Fruit fly (Drosophila melanogaster) whole organism, prepupa: ENCODE measurements around the gene Alg10.

ENCODE experiments used
- Blimp-1 ChIP-seq: fragments of 200-800 bp; sonication (Bioruptor generic); optimal IDR thresholded peaks from 3 replicates; lab custom pipeline; 2017; ENCODE audit warnings: missing biosample characterization, missing genetic modification characterization, mild to moderate bottlenecking, moderate library complexity, missing genetic modification reagents
- CG10631 ChIP-seq: fragments of 200-800 bp; sonication (Bioruptor generic); optimal IDR thresholded peaks from 2 replicates; lab custom pipeline; 2016; ENCODE audit warnings: missing biosample characterization, missing genetic modification characterization
- CG10669 ChIP-seq: fragments of 200-800 bp; sonication (Bioruptor generic); optimal IDR thresholded peaks from 3 replicates; lab custom pipeline; 2018; ENCODE audit warnings: missing biosample characterization, mild to moderate bottlenecking, missing genetic modification characterization, moderate library complexity
- CG11902 ChIP-seq: fragments of 200-800 bp; sonication (Bioruptor generic); optimal IDR thresholded peaks from 3 replicates; lab custom pipeline; 2016; ENCODE audit warnings: missing biosample characterization, missing genetic modification characterization
- CG15336 ChIP-seq: fragments of 200-800 bp; sonication (Bioruptor generic); IDR thresholded peaks from 2 replicates; pipeline ENCODE4 v1.3.6; 2022; ENCODE audit warnings: missing biosample characterization, missing genetic modification characterization
- CG1621 ChIP-seq: fragments of 200-800 bp; sonication (Bioruptor generic); optimal IDR thresholded peaks from 3 replicates; lab custom pipeline; 2018; ENCODE audit warnings: missing biosample characterization, mild to moderate bottlenecking, missing genetic modification characterization
- CG3032 ChIP-seq: fragments of 200-800 bp; optimal IDR thresholded peaks from 2 replicates; lab custom pipeline; 2019; ENCODE audit warnings: missing biosample characterization, mild to moderate bottlenecking, missing genetic modification characterization, moderate library complexity
- CG31627 ChIP-seq: fragments of 200-800 bp; sonication (Bioruptor generic); optimal IDR thresholded peaks from 3 replicates; lab custom pipeline; 2016; ENCODE audit warnings: missing biosample characterization, missing genetic modification characterization
- CG32006 ChIP-seq: fragments of 200-800 bp; sonication (Bioruptor generic); optimal IDR thresholded peaks from 3 replicates; lab custom pipeline; 2017; ENCODE audit warnings: missing biosample characterization, mild to moderate bottlenecking, missing genetic modification characterization
- CG34406 ChIP-seq: fragments of 200-800 bp; sonication (Bioruptor generic); optimal IDR thresholded peaks from 3 replicates; lab custom pipeline; 2016; ENCODE audit warnings: missing biosample characterization, missing genetic modification characterization
- CG6163 ChIP-seq: fragments of 200-800 bp; sonication (Bioruptor generic); IDR thresholded peaks from 3 replicates; pipeline ENCODE4 v1.3.6; 2022; ENCODE audit warnings: missing biosample characterization, missing genetic modification characterization
- CG6276 ChIP-seq: fragments of 200-800 bp; sonication (Bioruptor generic); optimal IDR thresholded peaks from 2 replicates; lab custom pipeline; 2017; ENCODE audit warnings: missing biosample characterization, mild to moderate bottlenecking, missing genetic modification characterization
- CG6792 ChIP-seq: fragments of 200-800 bp; sonication (Bioruptor generic); optimal IDR thresholded peaks from 3 replicates; lab custom pipeline; 2016; ENCODE audit warnings: missing biosample characterization, missing genetic modification characterization
- CG6808 ChIP-seq: fragments of 200-800 bp; sonication (Bioruptor generic); optimal IDR thresholded peaks from 3 replicates; lab custom pipeline; 2017; ENCODE audit warnings: missing biosample characterization, missing genetic modification characterization, mild to moderate bottlenecking, moderate library complexity, missing genetic modification reagents
- CG6854 ChIP-seq: fragments of 200-800 bp; sonication (Bioruptor generic); optimal IDR thresholded peaks from 2 replicates; lab custom pipeline; 2017; ENCODE audit warnings: missing biosample characterization, mild to moderate bottlenecking, missing genetic modification characterization
- CG7368 ChIP-seq: fragments of 200-800 bp; sonication (Bioruptor generic); optimal IDR thresholded peaks from 3 replicates; lab custom pipeline; 2016; ENCODE audit warnings: missing biosample characterization, missing genetic modification characterization
- CG8319 ChIP-seq: fragments of 200-800 bp; sonication (Bioruptor generic); optimal IDR thresholded peaks from 3 replicates; lab custom pipeline; 2016; ENCODE audit warnings: missing biosample characterization, missing genetic modification characterization
- CG8632 ChIP-seq: fragments of 200-800 bp; sonication (Bioruptor generic); optimal IDR thresholded peaks from 3 replicates; lab custom pipeline; 2016; ENCODE audit warnings: missing biosample characterization, missing genetic modification characterization
- CG9139 ChIP-seq: fragments of 200-800 bp; sonication (Bioruptor generic); optimal IDR thresholded peaks from 3 replicates; lab custom pipeline; 2017; ENCODE audit warnings: missing biosample characterization, mild to moderate bottlenecking, missing genetic modification characterization
- Eip78C ChIP-seq: fragments of 200-800 bp; sonication (Bioruptor generic); peaks from one replicate; lab custom pipeline; 2016; ENCODE audit warnings: missing biosample characterization, missing genetic modification characterization
- Ets21C ChIP-seq: fragments of 200-800 bp; sonication (Bioruptor generic); optimal IDR thresholded peaks from 3 replicates; lab custom pipeline; 2016; ENCODE audit warnings: missing biosample characterization, missing genetic modification characterization
- Ets96B ChIP-seq: fragments of 200-800 bp; optimal IDR thresholded peaks from 2 replicates; lab custom pipeline; 2019; ENCODE audit warnings: missing biosample characterization, mild to moderate bottlenecking, missing genetic modification characterization, moderate library complexity
- Gug ChIP-seq: fragments of 200-800 bp; sonication (Bioruptor generic); IDR thresholded peaks from 2 replicates; pipeline ENCODE4 v1.3.6; 2022; ENCODE audit warnings: missing biosample characterization, missing genetic modification characterization
- Hr38 ChIP-seq: sonication (Bioruptor generic); optimal IDR thresholded peaks from 2 replicates; lab custom pipeline; 2016; ENCODE audit warnings: missing biosample characterization, missing genetic modification characterization
- Hr39 ChIP-seq: fragments of 200-800 bp; sonication (Bioruptor generic); optimal IDR thresholded peaks from 2 replicates; lab custom pipeline; 2016; ENCODE audit warnings: missing biosample characterization, missing genetic modification characterization
- Hr4 ChIP-seq: fragments of 200-800 bp; sonication (Bioruptor generic); optimal IDR thresholded peaks from 3 replicates; lab custom pipeline; 2016; ENCODE audit warnings: missing biosample characterization, missing genetic modification characterization
- Met ChIP-seq: fragments of 200-800 bp; sonication (Bioruptor generic); optimal IDR thresholded peaks from 3 replicates; lab custom pipeline; 2016; ENCODE audit warnings: missing biosample characterization, missing genetic modification characterization
- Smox ChIP-seq: fragments of 200-800 bp; sonication (Bioruptor generic); optimal IDR thresholded peaks from 3 replicates; lab custom pipeline; 2016; ENCODE audit warnings: missing biosample characterization, missing genetic modification characterization
- Sox102F ChIP-seq: fragments of 200-800 bp; sonication (Bioruptor generic); optimal IDR thresholded peaks from 2 replicates; lab custom pipeline; 2016; ENCODE audit warnings: missing biosample characterization, mild to moderate bottlenecking, missing genetic modification characterization
- Sox14 ChIP-seq: fragments of 200-800 bp; sonication (Bioruptor generic); optimal IDR thresholded peaks from 3 replicates; lab custom pipeline; 2016; ENCODE audit warnings: missing biosample characterization, missing genetic modification characterization
- Sox15 ChIP-seq: fragments of 200-800 bp; sonication (Bioruptor generic); optimal IDR thresholded peaks from 3 replicates; lab custom pipeline; 2016; ENCODE audit warnings: missing biosample characterization, missing genetic modification characterization
- achi ChIP-seq: fragments of 200-800 bp; sonication (Bioruptor generic); optimal IDR thresholded peaks from 3 replicates; lab custom pipeline; 2016; ENCODE audit warnings: missing biosample characterization, missing genetic modification characterization
- acj6 ChIP-seq: fragments of 200-800 bp; sonication (Bioruptor generic); optimal IDR thresholded peaks from 3 replicates; lab custom pipeline; 2016; ENCODE audit warnings: missing biosample characterization, missing genetic modification characterization
- cyc ChIP-seq: fragments of 200-800 bp; sonication (Bioruptor generic); optimal IDR thresholded peaks from 3 replicates; lab custom pipeline; 2016; ENCODE audit warnings: missing biosample characterization, missing genetic modification characterization
- dac ChIP-seq: fragments of 200-800 bp; sonication (Bioruptor generic); optimal IDR thresholded peaks from 2 replicates; lab custom pipeline; 2017; ENCODE audit warnings: missing biosample characterization, mild to moderate bottlenecking, missing genetic modification characterization
- dsx ChIP-seq: fragments of 200-800 bp; optimal IDR thresholded peaks from 3 replicates; lab custom pipeline; 2019; ENCODE audit warnings: missing biosample characterization, mild to moderate bottlenecking, missing genetic modification characterization, moderate library complexity; ENCODE audit not compliant: poor library complexity, severe bottlenecking
- eg ChIP-seq: fragments of 200-800 bp; sonication (Bioruptor generic); IDR thresholded peaks from 3 replicates; pipeline ENCODE4 v1.3.6; 2022; ENCODE audit warnings: missing biosample characterization, missing genetic modification characterization
- esn ChIP-seq: fragments of 200-800 bp; sonication (Bioruptor generic); optimal IDR thresholded peaks from 2 replicates; lab custom pipeline; 2016; ENCODE audit warnings: missing biosample characterization, mild to moderate bottlenecking, missing genetic modification characterization, moderate library complexity
- fd59A ChIP-seq: fragments of 200-800 bp; sonication (Bioruptor generic); optimal IDR thresholded peaks from 2 replicates; lab custom pipeline; 2017; ENCODE audit warnings: missing biosample characterization, mild to moderate bottlenecking, missing genetic modification characterization, missing genetic modification reagents
- fd85E ChIP-seq: fragments of 200-800 bp; sonication (Bioruptor generic); optimal IDR thresholded peaks from 3 replicates; lab custom pipeline; 2016; ENCODE audit warnings: missing biosample characterization, missing genetic modification characterization
- lz ChIP-seq: fragments of 200-800 bp; sonication (Bioruptor generic); optimal IDR thresholded peaks from 3 replicates; lab custom pipeline; 2016; ENCODE audit warnings: missing biosample characterization, missing genetic modification characterization
- net ChIP-seq: fragments of 200-800 bp; sonication (Bioruptor generic); optimal IDR thresholded peaks from 3 replicates; lab custom pipeline; 2016; ENCODE audit warnings: missing biosample characterization, missing genetic modification characterization
- pdm3 ChIP-seq: fragments of 200-800 bp; sonication (Bioruptor generic); optimal IDR thresholded peaks from 3 replicates; lab custom pipeline; 2016; ENCODE audit warnings: missing biosample characterization, missing genetic modification characterization
- spab ChIP-seq: fragments of 200-800 bp; sonication (Bioruptor generic); optimal IDR thresholded peaks from 2 replicates; lab custom pipeline; 2017; ENCODE audit warnings: missing biosample characterization, mild to moderate bottlenecking, missing genetic modification characterization, missing genetic modification reagents
- ss ChIP-seq, 2 experiments: fragments of 200-800 bp; sonication (Bioruptor generic); optimal IDR thresholded peaks; 2 replicates in 1 of 2; 3 replicates in 1 of 2; lab custom pipeline; 2017 to 2018; ENCODE audit warnings: mild to moderate bottlenecking in 2 of 2, missing biosample characterization in 2 of 2, missing genetic modification characterization in 2 of 2, moderate library complexity in 1 of 2
- svp ChIP-seq: fragments of 200-800 bp; sonication (Bioruptor generic); peaks from one replicate; lab custom pipeline; 2016; ENCODE audit warnings: missing biosample characterization, missing genetic modification characterization
- topi ChIP-seq: fragments of 200-800 bp; sonication (Bioruptor generic); optimal IDR thresholded peaks from 3 replicates; lab custom pipeline; 2016; ENCODE audit warnings: missing biosample characterization, missing genetic modification characterization

The Alg10 gene

dm6 chr3L:11118627-11119395 lies 46.0 kb upstream of the Alg10 start (continued):
- TF ChIP-seq CG8319 (GFP tag; lab: Kevin White, UChicago) (no peak), Blimp-1 (GFP tag; lab: Kevin White, UChicago) (no peak), cyc (no peak), Hr4 (GFP tag; lab: Kevin White, UChicago) (peak; percentile 8), Eip78C (GFP tag; lab: Kevin White, UChicago) (peak; percentile 75), CG10631 (GFP tag; lab: Kevin White, UChicago) (peak; percentile 23), CG9139 (peak; percentile 51), CG6276 (GFP tag; lab: Kevin White, UChicago) (peak; percentile 51), Sox14 (GFP tag; lab: Kevin White, UChicago) (peak; percentile 12), dsx (GFP tag; lab: Kevin White, UChicago) (peak; percentile 6), Smox (no peak), achi (GFP tag; lab: Kevin White, UChicago) (peak; percentile 15), Hr39 (GFP tag; lab: Kevin White, UChicago) (no peak), spab (GFP tag; lab: Kevin White, UChicago) (no peak), CG8632 (GFP tag; lab: Kevin White, UChicago) (peak; percentile 4), CG1621 (tag; lab: Kevin White, UChicago) (peak; percentile 54), CG6808 (GFP tag; lab: Kevin White, UChicago) (peak; percentile 44), pdm3 (GFP tag; lab: Kevin White, UChicago) (no peak)

DNA sequence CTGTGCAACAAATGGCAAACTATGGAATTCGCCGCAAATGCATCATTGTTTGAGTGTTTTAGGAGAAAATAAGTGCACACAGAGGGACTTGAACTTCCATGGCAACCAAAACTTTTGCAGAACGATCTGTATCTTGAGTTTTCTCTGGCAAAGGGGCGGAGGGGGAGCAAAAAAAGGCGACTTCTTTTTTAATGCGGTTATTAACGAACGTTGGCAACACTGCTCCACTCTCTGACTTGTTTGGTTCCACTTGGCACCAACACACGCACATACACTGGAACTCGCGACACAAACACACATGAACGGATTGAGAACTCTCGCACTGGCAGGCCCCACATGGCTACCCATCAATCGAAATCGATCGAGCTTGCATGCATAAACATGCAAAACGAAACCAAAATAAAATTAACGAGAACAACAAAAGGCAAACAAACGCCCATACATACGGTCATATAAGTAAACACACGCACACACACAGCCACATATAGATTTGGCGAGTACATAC lies 45.3 kb upstream of the Alg10 start:
- TF ChIP-seq Ets21C (GFP tag; lab: Kevin White, UChicago) (no peak), CG6792 (no peak), CG10631 (GFP tag; lab: Kevin White, UChicago) (no peak), topi (GFP tag; lab: Kevin White, UChicago) (no peak), Hr39 (GFP tag; lab: Kevin White, UChicago) (peak; percentile 7), CG6808 (GFP tag; lab: Kevin White, UChicago) (no peak), CG31627 (GFP tag; lab: Kevin White, UChicago) (peak; percentile 19), CG34406 (GFP tag; lab: Kevin White, UChicago) (no peak), pdm3 (GFP tag; lab: Kevin White, UChicago) (no peak), svp (GFP tag; lab: Kevin White, UChicago) (peak; percentile 60), Hr4 (GFP tag; lab: Kevin White, UChicago) (no peak), esn (peak; percentile 1), ss (GFP tag; optimal IDR thresholded peaks at IDR 0.05; lab: Kevin White, UChicago) (no peak), CG3032 (peak; percentile 4), Gug (GFP tag; lab: Robert Waterston, UW) (0 out of 2 replicates have a peak, but pooled peaks have one; percentile 9), Sox102F (no peak), achi (GFP tag; lab: Kevin White, UChicago) (no peak), CG8319 (GFP tag; lab: Kevin White, UChicago) (no peak), CG9139 (peak; percentile 13), Hr38 (GFP tag; lab: Kevin White, UChicago) (no peak), CG6854 (no peak), fd59A (GFP tag; lab: Kevin White, UChicago) (no peak), CG10669 (GFP tag; lab: Kevin White, UChicago) (no peak), Sox15 (GFP tag; lab: Kevin White, UChicago) (no peak), CG32006 (GFP tag; lab: Kevin White, UChicago) (no peak), fd85E (GFP tag; lab: Kevin White, UChicago) (no peak), acj6 (no peak), CG6276 (GFP tag; lab: Kevin White, UChicago) (no peak), net (GFP tag; lab: Kevin White, UChicago) (no peak), CG6163 (GFP tag; lab: Robert Waterston, UW) (peak; percentile 60; the same call in 2 of the 3 replicates), Ets96B (tag; lab: Kevin White, UChicago) (no peak), Blimp-1 (GFP tag; lab: Kevin White, UChicago) (no peak), eg (peak; percentile 60; the same call in 2 of the 3 replicates), CG15336 (no peak), Met (GFP tag; lab: Kevin White, UChicago) (peak; percentile 5), lz (no peak), dac (GFP tag; lab: Kevin White, UChicago) (no peak), CG7368 (GFP tag; lab: Kevin White, UChicago) (no peak), CG11902 (GFP tag; lab: Kevin White, UChicago) (no peak)
